Fruit fly (Drosophila melanogaster) whole organism, embryonic: ENCODE measurements around the gene Bhmt.
A peak's percentile ranks its signal among the peaks of the same experiment; 100 is the strongest.

Experiments used
- CG10274 ChIP-seq: fragments of 200-800 bp; sonication (Bioruptor generic); optimal IDR thresholded peaks from 3 replicates; lab custom pipeline; 2017; ENCODE audit warnings: missing biosample characterization, mild to moderate bottlenecking, missing genetic modification characterization
- CG10654 ChIP-seq: fragments of 200-800 bp; sonication (Bioruptor generic); optimal IDR thresholded peaks from 2 replicates; lab custom pipeline; 2016; ENCODE audit warnings: missing biosample characterization, missing genetic modification characterization
- CG12071 ChIP-seq: fragments of 200-800 bp; sonication (Bioruptor generic); optimal IDR thresholded peaks from 3 replicates; lab custom pipeline; 2018; ENCODE audit warnings: missing biosample characterization, mild to moderate bottlenecking, missing genetic modification characterization
- CG12155 ChIP-seq: fragments of 200-800 bp; sonication (Bioruptor generic); optimal IDR thresholded peaks from 3 replicates; lab custom pipeline; 2016; ENCODE audit warnings: missing biosample characterization, missing genetic modification characterization
- CG12769 ChIP-seq: fragments of 200-800 bp; sonication (Bioruptor generic); optimal IDR thresholded peaks from 2 replicates; lab custom pipeline; 2019; ENCODE audit warnings: missing biosample characterization, mild to moderate bottlenecking, missing genetic modification characterization, moderate library complexity
- CG13296 ChIP-seq: fragments of 200-800 bp; sonication (Bioruptor generic); optimal IDR thresholded peaks from 3 replicates; lab custom pipeline; 2018; ENCODE audit warnings: missing biosample characterization, mild to moderate bottlenecking, missing genetic modification characterization
- CG17829 ChIP-seq: fragments of 200-800 bp; optimal IDR thresholded peaks from 2 replicates; lab custom pipeline; 2019; ENCODE audit warnings: missing biosample characterization, mild to moderate bottlenecking, missing genetic modification characterization, moderate library complexity
- CG17912 ChIP-seq: fragments of 200-800 bp; sonication (Bioruptor generic); optimal IDR thresholded peaks from 2 replicates; lab custom pipeline; 2018; ENCODE audit warnings: missing biosample characterization, mild to moderate bottlenecking, missing genetic modification characterization
- CG18011 ChIP-seq: fragments of 200-800 bp; sonication (Bioruptor generic); optimal IDR thresholded peaks from 2 replicates; lab custom pipeline; 2017; ENCODE audit warnings: missing biosample characterization, missing genetic modification characterization, mild to moderate bottlenecking, moderate library complexity, missing genotype
- CG18476 ChIP-seq: fragments of 200-800 bp; sonication (Bioruptor generic); optimal IDR thresholded peaks from 2 replicates; lab custom pipeline; 2016; ENCODE audit warnings: missing biosample characterization, mild to moderate bottlenecking, missing genetic modification characterization
- CG2199 ChIP-seq: fragments of 200-800 bp; sonication (Bioruptor generic); IDR thresholded peaks from 3 replicates; pipeline ENCODE4 v1.3.6; 2022; ENCODE audit warnings: missing biosample characterization, missing genetic modification characterization
- CG2678 ChIP-seq: fragments of 200-800 bp; sonication (Bioruptor generic); optimal IDR thresholded peaks from 3 replicates; lab custom pipeline; 2019; ENCODE audit warnings: missing biosample characterization, mild to moderate bottlenecking, missing genetic modification characterization, moderate library complexity
- CG34376 ChIP-seq: fragments of 200-800 bp; sonication (Bioruptor generic); optimal IDR thresholded peaks from 2 replicates; lab custom pipeline; 2018; ENCODE audit warnings: missing biosample characterization, mild to moderate bottlenecking, missing genetic modification characterization
- CG42726 ChIP-seq: fragments of 200-800 bp; sonication (Bioruptor generic); IDR thresholded peaks from 2 replicates; pipeline ENCODE4 v1.3.6; 2022; ENCODE audit warnings: missing biosample characterization, missing genetic modification characterization; ENCODE audit not compliant: partially characterized antibody
- CG6254 ChIP-seq: fragments of 200-800 bp; sonication (Bioruptor generic); optimal IDR thresholded peaks from 3 replicates; lab custom pipeline; 2017; ENCODE audit warnings: mild to moderate bottlenecking, missing biosample characterization, missing genetic modification reagents, missing genetic modification characterization
- CG6689 ChIP-seq: fragments of 200-800 bp; sonication (Bioruptor generic); IDR thresholded peaks from 2 replicates; pipeline ENCODE4 v1.3.6; 2022; ENCODE audit warnings: missing biosample characterization, missing genetic modification characterization
- CG7745 ChIP-seq: fragments of 200-800 bp; sonication (Bioruptor generic); optimal IDR thresholded peaks from 2 replicates; lab custom pipeline; 2018; ENCODE audit warnings: missing biosample characterization, mild to moderate bottlenecking, missing genetic modification characterization, moderate library complexity
- CG9215 ChIP-seq: fragments of 200-800 bp; sonication (Bioruptor generic); IDR thresholded peaks from 2 replicates; pipeline ENCODE4 v1.3.6; 2022; ENCODE audit warnings: missing biosample characterization, missing genetic modification characterization
- CG9932 ChIP-seq: fragments of 200-800 bp; sonication (Bioruptor generic); IDR thresholded peaks from 2 replicates; pipeline ENCODE4 v1.3.6; 2022; ENCODE audit warnings: missing biosample characterization, missing genetic modification characterization
- Dref ChIP-seq: fragments of 200-800 bp; sonication (Bioruptor generic); IDR thresholded peaks from 2 replicates; pipeline ENCODE4 v1.3.6; 2022; ENCODE audit warnings: missing biosample characterization, missing genetic modification characterization
- Ets65A ChIP-seq: fragments of 200-800 bp; sonication (Bioruptor generic); peaks from one replicate; lab custom pipeline; 2016; ENCODE audit warnings: missing biosample characterization, missing genetic modification characterization
- Fer3 ChIP-seq: fragments of 200-800 bp; sonication (Bioruptor generic); optimal IDR thresholded peaks from 2 replicates; lab custom pipeline; 2018; ENCODE audit warnings: missing biosample characterization, mild to moderate bottlenecking, missing genetic modification characterization, moderate library complexity
- Med ChIP-seq: fragments of 200-800 bp; sonication (Bioruptor generic); peaks from one replicate; lab custom pipeline; 2016; ENCODE audit warnings: missing biosample characterization, missing genetic modification characterization, mild to moderate bottlenecking, inconsistent platforms, moderate library complexity
- Opbp ChIP-seq: fragments of 200-800 bp; sonication (Bioruptor generic); IDR thresholded peaks from 3 replicates; pipeline ENCODE4 v1.3.6; 2022; ENCODE audit warnings: missing biosample characterization, missing genetic modification characterization; ENCODE audit not compliant: partially characterized antibody
- Side ChIP-seq: fragments of 200-800 bp; sonication (Bioruptor generic); optimal IDR thresholded peaks from 2 replicates; lab custom pipeline; 2016; ENCODE audit warnings: missing biosample characterization, missing genetic modification characterization
- Sry-δ ChIP-seq: fragments of 200-800 bp; sonication (Bioruptor generic); optimal IDR thresholded peaks from 2 replicates; lab custom pipeline; 2016; ENCODE audit warnings: missing biosample characterization, missing genetic modification characterization
- Tbp ChIP-seq: fragments of >200 bp; optimal IDR thresholded peaks from 2 replicates; lab custom pipeline; 2018; ENCODE audit warnings: missing biosample characterization, missing genetic modification characterization
- Usf ChIP-seq: fragments of 200-800 bp; sonication (Bioruptor generic); optimal IDR thresholded peaks from 2 replicates; lab custom pipeline; 2017; ENCODE audit warnings: missing genotype, missing biosample characterization, missing genetic modification characterization
- Vsx1 ChIP-seq: fragments of 200-800 bp; sonication (Bioruptor generic); optimal IDR thresholded peaks from 2 replicates; lab custom pipeline; 2017; ENCODE audit warnings: missing biosample characterization, mild to moderate bottlenecking, missing genetic modification characterization, missing genetic modification reagents
- aop ChIP-seq: fragments of 200-800 bp; sonication (Bioruptor generic); IDR thresholded peaks from 2 replicates; pipeline ENCODE4 v1.3.6; 2022; ENCODE audit warnings: missing biosample characterization, missing genetic modification characterization
- ara ChIP-seq: fragments of 200-800 bp; sonication (Bioruptor generic); IDR thresholded peaks from 2 replicates; pipeline ENCODE4 v1.3.6; 2022; ENCODE audit warnings: missing biosample characterization, missing genetic modification characterization
- az2 ChIP-seq: fragments of 200-800 bp; sonication (Bioruptor generic); optimal IDR thresholded peaks from 3 replicates; lab custom pipeline; 2016; ENCODE audit warnings: missing biosample characterization, missing genetic modification characterization
- bowl ChIP-seq: fragments of 200-800 bp; sonication (Bioruptor generic); IDR thresholded peaks from 2 replicates; pipeline ENCODE4 v1.3.6; 2022; ENCODE audit warnings: missing biosample characterization, missing genetic modification characterization
- crol ChIP-seq: fragments of 200-800 bp; sonication (Bioruptor generic); IDR thresholded peaks from 2 replicates; pipeline ENCODE4 v1.3.6; 2022; ENCODE audit warnings: missing biosample characterization, missing genetic modification characterization
- exex ChIP-seq: fragments of 200-800 bp; sonication (Bioruptor generic); optimal IDR thresholded peaks from 4 replicates; lab custom pipeline; 2018; ENCODE audit warnings: missing biosample characterization, mild to moderate bottlenecking, missing genetic modification characterization, moderate library complexity
- grau ChIP-seq: fragments of 200-800 bp; optimal IDR thresholded peaks from 3 replicates; lab custom pipeline; 2019; ENCODE audit warnings: missing biosample characterization, mild to moderate bottlenecking, missing genetic modification characterization, moderate library complexity
- ind ChIP-seq: fragments of 200-800 bp; sonication (Bioruptor generic); optimal IDR thresholded peaks from 3 replicates; lab custom pipeline; 2016; ENCODE audit warnings: missing biosample characterization, missing genetic modification characterization
- lola ChIP-seq, 3 experiments: fragments of >200 bp in 2 of 3; fragments of 200-800 bp in 1 of 3; sonication (Bioruptor generic) in 1 of 3; optimal IDR thresholded peaks; 2 replicates each; lab custom pipeline; 2017 to 2019; ENCODE audit warnings: missing biosample characterization in 3 of 3, missing genetic modification characterization in 3 of 3, mild to moderate bottlenecking in 1 of 3, moderate library complexity in 1 of 3
- nerfin-2 ChIP-seq: fragments of 200-800 bp; sonication (Bioruptor generic); IDR thresholded peaks from 2 replicates; pipeline ENCODE4 v1.3.6; 2022; ENCODE audit warnings: missing biosample characterization, missing genetic modification characterization; ENCODE audit not compliant: partially characterized antibody
- nom ChIP-seq: fragments of 200-800 bp; sonication (Bioruptor generic); optimal IDR thresholded peaks from 2 replicates; lab custom pipeline; 2017; ENCODE audit warnings: missing biosample characterization, missing genetic modification characterization, mild to moderate bottlenecking, moderate library complexity, missing genetic modification reagents
- onecut ChIP-seq: fragments of 200-800 bp; sonication (Bioruptor generic); IDR thresholded peaks from 2 replicates; pipeline ENCODE4 v1.3.6; 2022; ENCODE audit warnings: missing biosample characterization, missing genetic modification characterization
- row ChIP-seq: fragments of 200-800 bp; sonication (Bioruptor generic); IDR thresholded peaks from 3 replicates; pipeline ENCODE4 v1.3.6; 2022; ENCODE audit warnings: missing biosample characterization, missing genetic modification characterization
- slp2 ChIP-seq: fragments of 200-800 bp; sonication (Bioruptor generic); optimal IDR thresholded peaks from 2 replicates; lab custom pipeline; 2016; ENCODE audit warnings: missing biosample characterization, missing genetic modification characterization
- tll ChIP-seq, 2 experiments: fragments of 200-800 bp in 1 of 2; fragments of >200 bp in 1 of 2; sonication (Bioruptor generic) in 1 of 2; optimal IDR thresholded peaks; 2 replicates each; lab custom pipeline; 2017 to 2019; ENCODE audit warnings: missing biosample characterization in 2 of 2, missing genetic modification characterization in 2 of 2, mild to moderate bottlenecking in 1 of 2, moderate library complexity in 1 of 2
- trh ChIP-seq: fragments of 200-800 bp; sonication (Bioruptor generic); optimal IDR thresholded peaks from 2 replicates; lab custom pipeline; 2016; ENCODE audit warnings: missing biosample characterization, missing genetic modification characterization
- unc-4 ChIP-seq: fragments of 200-800 bp; sonication (Bioruptor generic); IDR thresholded peaks from 2 replicates; pipeline ENCODE4 v1.3.6; 2022; ENCODE audit warnings: missing biosample characterization, missing genetic modification characterization; ENCODE audit not compliant: partially characterized antibody
- zen2 ChIP-seq: fragments of 200-800 bp; sonication (Bioruptor generic); IDR thresholded peaks from 3 replicates; pipeline ENCODE4 v1.3.6; 2022; ENCODE audit warnings: missing biosample characterization, missing genetic modification characterization; ENCODE audit not compliant: partially characterized antibody

Gene Bhmt

DNA sequence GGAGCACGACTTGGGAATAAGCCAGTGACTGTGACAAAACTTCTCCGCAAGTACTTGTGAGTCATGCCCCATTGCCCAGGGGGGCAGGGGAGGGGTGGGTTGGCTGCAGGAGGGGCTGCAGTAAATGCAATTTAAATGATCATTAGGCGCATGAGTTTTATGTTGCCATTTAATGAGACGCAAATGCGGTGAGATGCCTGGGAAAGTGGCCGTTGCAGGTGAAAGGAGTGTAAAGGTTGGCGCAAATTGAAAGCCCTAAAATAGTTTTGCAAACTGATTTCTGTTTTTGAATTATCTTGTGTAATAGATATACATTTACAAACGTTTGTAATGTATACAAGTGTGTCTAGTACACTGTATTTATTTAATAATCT, 29.0 kb upstream of the Bhmt start:
- TF ChIP-seq slp2 (GFP tag; lab: Kevin White, UChicago): no peak
- no peak for TF ChIP-seq zen2
- no peak for TF ChIP-seq aop (GFP tag; lab: Robert Waterston, UW)
- 0 out of 3 replicates have a peak, but pooled peaks have one; percentile 7 for TF ChIP-seq Opbp (GFP tag; lab: Robert Waterston, UW)
- no peak for TF ChIP-seq unc-4 (GFP tag; lab: Robert Waterston, UW)
- TF ChIP-seq CG9215 (GFP tag; lab: Robert Waterston, UW): no peak
- TF ChIP-seq ara (GFP tag; lab: Robert Waterston, UW): no peak
- peak; percentile 30; the same call in 1 of the 2 replicates for TF ChIP-seq crol (GFP tag; lab: Robert Waterston, UW)
- no peak for TF ChIP-seq CG12769

- TF ChIP-seq lola (GFP tag; optimal IDR thresholded peaks at IDR 0.05; lab: Kevin White, UChicago): no peak
- no peak for TF ChIP-seq CG12155 (GFP tag; lab: Kevin White, UChicago)
- no peak for TF ChIP-seq CG7745
- TF ChIP-seq Fer3 (tag; lab: Kevin White, UChicago): no peak
- peak; percentile 8 for TF ChIP-seq Ets65A (GFP tag; lab: Kevin White, UChicago)
- TF ChIP-seq CG42726 (GFP tag; lab: Robert Waterston, UW): no peak
- no peak for TF ChIP-seq CG10654
- no peak for TF ChIP-seq Sry-δ (GFP tag; lab: Kevin White, UChicago)
- no peak for TF ChIP-seq ind (GFP tag; lab: Kevin White, UChicago)
- no peak for TF ChIP-seq CG18476
- TF ChIP-seq onecut (GFP tag; lab: Robert Waterston, UW): no peak
- no peak for TF ChIP-seq nom (GFP tag; lab: Kevin White, UChicago)
- TF ChIP-seq Tbp: no peak
- TF ChIP-seq grau (tag; lab: Kevin White, UChicago): peak; percentile 71
- TF ChIP-seq CG13296 (GFP tag; lab: Kevin White, UChicago): no peak
- peak; percentile 16 for TF ChIP-seq CG2678
- peak; percentile 39 for TF ChIP-seq CG34376
- TF ChIP-seq tll (GFP tag; optimal IDR thresholded peaks at IDR 0.05; lab: Kevin White, UChicago): no peak
- no peak for TF ChIP-seq CG17829 (tag; lab: Kevin White, UChicago)
- peak; percentile 26 for TF ChIP-seq Med
- no peak for TF ChIP-seq Side (GFP tag; lab: Kevin White, UChicago)
- TF ChIP-seq CG12071 (GFP tag; lab: Kevin White, UChicago): no peak
- no peak for TF ChIP-seq CG17912 (GFP tag; lab: Kevin White, UChicago)
- TF ChIP-seq CG10274 (GFP tag; lab: Kevin White, UChicago): no peak
- no peak for TF ChIP-seq bowl
- TF ChIP-seq Dref (GFP tag; lab: Robert Waterston, UW): no peak
- peak; percentile 90 for TF ChIP-seq exex (tag; lab: Kevin White, UChicago)
- no peak for TF ChIP-seq Usf (GFP tag; lab: Kevin White, UChicago)
- peak; percentile 49; the same call in 1 of the 3 replicates for TF ChIP-seq CG2199 (GFP tag; lab: Robert Waterston, UW)
- TF ChIP-seq Opbp (GFP tag; lab: Robert Waterston, UW): no peak
- TF ChIP-seq CG6254 (GFP tag; lab: Kevin White, UChicago): no peak
- no peak for TF ChIP-seq az2
- TF ChIP-seq CG9932 (GFP tag; lab: Robert Waterston, UW): no peak
- TF ChIP-seq nerfin-2 (GFP tag; lab: Robert Waterston, UW): no peak
- no peak for TF ChIP-seq Vsx1
- TF ChIP-seq trh (GFP tag; lab: Kevin White, UChicago): no peak
- TF ChIP-seq CG6689 (GFP tag; lab: Robert Waterston, UW): no peak
- TF ChIP-seq row (GFP tag; lab: Robert Waterston, UW): 0 out of 3 replicates have a peak, but pooled peaks have one; percentile 14
- TF ChIP-seq CG18011: no peak
Observed at dm6 chr2L:18985201-18986124, 28.4 kb upstream of the Bhmt start.
